Fruit fly (Drosophila melanogaster): Measurements from ENCODE around the gene CG14810.

CG14810 gene

DNA sequence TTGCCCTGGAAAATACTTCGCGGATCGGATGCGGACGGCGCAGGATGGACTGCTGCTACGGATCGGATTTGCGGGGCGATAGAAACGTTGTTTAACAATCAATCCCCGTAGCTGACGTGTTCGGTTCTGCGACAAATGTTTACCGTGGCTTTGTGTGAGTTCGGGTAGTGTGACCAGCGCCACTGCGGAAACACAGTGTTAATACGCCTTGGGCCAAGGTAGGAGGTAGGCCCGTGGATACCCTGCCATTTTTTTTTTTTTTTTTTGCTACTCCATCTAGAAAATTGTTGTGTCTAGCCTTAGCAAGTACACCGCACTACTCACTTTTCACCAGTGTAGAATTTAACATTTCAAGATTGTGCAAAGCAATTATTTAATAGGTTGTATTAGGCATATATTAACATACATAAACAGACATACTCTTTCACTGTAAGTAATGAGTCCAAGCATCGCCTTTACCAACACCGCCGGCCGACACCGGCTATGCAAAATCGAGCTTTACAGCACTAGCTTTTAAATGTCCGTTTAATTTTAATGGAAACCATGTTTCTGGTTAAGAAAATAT, 41.6 kb upstream of the CG14810 start, which contains the start of gene deltaCOP (continued):
- no peak for TF ChIP-seq CG8290 (GFP tag; optimal IDR thresholded peaks at IDR 0.05)
- peak in 1 of 2 experiments; percentile 40 for TF ChIP-seq CG8290 (tag; optimal IDR thresholded peaks at IDR 0.05)
- peak; percentile 45 for TF ChIP-seq Dp (GFP tag; optimal IDR thresholded peaks at IDR 0.05)
- no peak for TF ChIP-seq CG15073 (GFP tag; optimal IDR thresholded peaks at IDR 0.05)
- TF ChIP-seq sc (optimal IDR thresholded peaks at IDR 0.05), result no peak
- TF ChIP-seq sc (GFP tag; optimal IDR thresholded peaks at IDR 0.05), result no peak
- TF ChIP-seq CG34224 (GFP tag; IDR thresholded peaks at IDR 0.05; ENCODE audit: partially characterized antibody), result peak; percentile 23; the same call in 2 of the 3 replicates
- peak; percentile 87 for TF ChIP-seq CG32772 (GFP tag; IDR thresholded peaks at IDR 0.05)
- TF ChIP-seq CG10366 (GFP tag; IDR thresholded peaks at IDR 0.05), result peak; percentile 82
- TF ChIP-seq Optix (GFP tag; IDR thresholded peaks at IDR 0.05), result peak; percentile 87
- TF ChIP-seq Doc2 (GFP tag; IDR thresholded peaks at IDR 0.05), result peak; percentile 43; the same call in 1 of the 2 replicates
- no peak for TF ChIP-seq lab (GFP tag; optimal IDR thresholded peaks at IDR 0.05)
- TF ChIP-seq dimm (GFP tag; IDR thresholded peaks at IDR 0.05), result no peak
- no peak for TF ChIP-seq mirr (GFP tag; optimal IDR thresholded peaks at IDR 0.05)
- peak; percentile 82 for TF ChIP-seq CG7839 (tag; optimal IDR thresholded peaks at IDR 0.05)
- TF ChIP-seq vvl (GFP tag; IDR thresholded peaks at IDR 0.05), result peak; percentile 84
- no peak for TF ChIP-seq ato (GFP tag; IDR thresholded peaks at IDR 0.05; ENCODE audit: partially characterized antibody)
- peak; percentile 83 for TF ChIP-seq eyg (GFP tag; optimal IDR thresholded peaks at IDR 0.05)
- TF ChIP-seq Nf-YB (GFP tag; optimal IDR thresholded peaks at IDR 0.05), result peak; percentile 50
- no peak for TF ChIP-seq cad (GFP tag; optimal IDR thresholded peaks at IDR 0.05)
- peak; percentile 86 for TF ChIP-seq Abd-B (GFP tag; optimal IDR thresholded peaks at IDR 0.05)
- TF ChIP-seq CG14965 (GFP tag; optimal IDR thresholded peaks at IDR 0.05; ENCODE audit: borderline replicate concordance), result peak; percentile 52
- TF ChIP-seq vfl (GFP tag; optimal IDR thresholded peaks at IDR 0.05), result peak; percentile 78
- peak; percentile 35 for TF ChIP-seq ftz-f1 (GFP tag; optimal IDR thresholded peaks at IDR 0.05)
- peak; percentile 72 for TF ChIP-seq CG12236 (GFP tag; optimal IDR thresholded peaks at IDR 0.05)
- peak; percentile 88 for TF ChIP-seq Dbx (GFP tag; IDR thresholded peaks at IDR 0.05)
- TF ChIP-seq Tbp (GFP tag; optimal IDR thresholded peaks at IDR 0.05), result no peak
- TF ChIP-seq bbx (GFP tag; IDR thresholded peaks at IDR 0.05; ENCODE audit: partially characterized antibody), result peak; percentile 17; the same call in 1 of the 2 replicates
- no peak for TF ChIP-seq CG8359 (GFP tag; optimal IDR thresholded peaks at IDR 0.05; ENCODE audit: borderline replicate concordance)
- TF ChIP-seq CG4404 (GFP tag; IDR thresholded peaks at IDR 0.05), result peak; percentile 80
- TF ChIP-seq fu2 (GFP tag; optimal IDR thresholded peaks at IDR 0.05), result peak; percentile 94
- no peak for TF ChIP-seq CG2678 (tag; optimal IDR thresholded peaks at IDR 0.05)
- peak; percentile 63; the same call in 2 of the 3 replicates for TF ChIP-seq B-H1 (GFP tag; IDR thresholded peaks at IDR 0.05)
- peak; percentile 78 for TF ChIP-seq kay (GFP tag; optimal IDR thresholded peaks at IDR 0.05)
- TF ChIP-seq CG11695 (GFP tag; IDR thresholded peaks at IDR 0.05), result peak; percentile 75
- TF ChIP-seq dan (GFP tag; IDR thresholded peaks at IDR 0.05), result no peak
- TF ChIP-seq slou (GFP tag; optimal IDR thresholded peaks at IDR 0.05), result peak; percentile 72
- peak; percentile 73 for TF ChIP-seq CG7372 (GFP tag; IDR thresholded peaks at IDR 0.05)
- TF ChIP-seq fd3F (GFP tag; optimal IDR thresholded peaks at IDR 0.05), result peak; percentile 62
- no peak; the same call in 1 of the 2 replicates for TF ChIP-seq GATAe (GFP tag; conservative IDR thresholded peaks at IDR 0.05)
- TF ChIP-seq CTCF (GFP tag; optimal IDR thresholded peaks at IDR 0.05), result peak; percentile 36
- TF ChIP-seq CG4282 (GFP tag; optimal IDR thresholded peaks at IDR 0.05), result peak; percentile 87
- TF ChIP-seq jing (GFP tag; optimal IDR thresholded peaks at IDR 0.05), result no peak
- peak; percentile 63; the same call in 1 of the 2 replicates for TF ChIP-seq stc (GFP tag; IDR thresholded peaks at IDR 0.05)
- TF ChIP-seq tgo (GFP tag; IDR thresholded peaks at IDR 0.05), result peak; percentile 82
- peak; percentile 59 for TF ChIP-seq CG6272 (GFP tag; IDR thresholded peaks at IDR 0.05)
- peak; percentile 83 for TF ChIP-seq grau (tag; optimal IDR thresholded peaks at IDR 0.05)
- peak; percentile 77 for TF ChIP-seq Oli (tag; optimal IDR thresholded peaks at IDR 0.05)
- TF ChIP-seq CG16815 (GFP tag; optimal IDR thresholded peaks at IDR 0.05), result peak; percentile 75
- no peak for TF ChIP-seq HLH4C (GFP tag; IDR thresholded peaks at IDR 0.05; ENCODE audit: partially characterized antibody)
- TF ChIP-seq CG34376 (GFP tag; optimal IDR thresholded peaks at IDR 0.05), result peak; percentile 76
- TF ChIP-seq Awh (GFP tag; IDR thresholded peaks at IDR 0.05), result peak; percentile 67

Measured in whole organism, embryonic.